Worm (Caenorhabditis elegans): ENCODE results near the gene rpl-2.

rpl-2 gene

ce11 chrV:20455637-20456036 lies 23.9 kb upstream of the rpl-2 start:
- TF ChIP-seq nhr-28 (tag; optimal IDR thresholded peaks at IDR 0.05), result no peak
- no peak for TF ChIP-seq unc-39 (tag; optimal IDR thresholded peaks at IDR 0.05)
- no peak for TF ChIP-seq nhr-237 (tag; optimal IDR thresholded peaks at IDR 0.05)
- TF ChIP-seq lin-32 (GFP tag; optimal IDR thresholded peaks at IDR 0.05), result no peak
- TF ChIP-seq ceh-83 (GFP tag; optimal IDR thresholded peaks at IDR 0.05), result no peak
- TF ChIP-seq sem-2 (GFP tag; optimal IDR thresholded peaks at IDR 0.05), result no peak
- peak; percentile 1 for TF ChIP-seq sptf-1 (tag; optimal IDR thresholded peaks at IDR 0.05)
- no peak for TF ChIP-seq snpc-4 (tag; optimal IDR thresholded peaks at IDR 0.05)
- no peak for TF ChIP-seq unc-62 (GFP tag; optimal IDR thresholded peaks at IDR 0.05)
- peak; percentile 83 for TF ChIP-seq drap-1 (GFP tag; optimal IDR thresholded peaks at IDR 0.05)
- TF ChIP-seq unc-120 (tag; optimal IDR thresholded peaks at IDR 0.05; ENCODE audit: poor library complexity, severe bottlenecking), result peak; percentile 5
- TF ChIP-seq lin-13 (tag; optimal IDR thresholded peaks at IDR 0.05), result peak; percentile 42
- no peak for TF ChIP-seq bed-3 (GFP tag; optimal IDR thresholded peaks at IDR 0.05)
- TF ChIP-seq lsy-2 (tag; optimal IDR thresholded peaks at IDR 0.05), result no peak
- no peak for TF ChIP-seq nhr-12 (tag; optimal IDR thresholded peaks at IDR 0.05)
- TF ChIP-seq zip-8 (tag; optimal IDR thresholded peaks at IDR 0.05), result no peak
- TF ChIP-seq nhr-76 (tag; optimal IDR thresholded peaks at IDR 0.05), result no peak
- no peak for TF ChIP-seq elt-3 (tag; optimal IDR thresholded peaks at IDR 0.05)
- TF ChIP-seq nhr-2 (tag; optimal IDR thresholded peaks at IDR 0.05), result no peak
- TF ChIP-seq flh-1 (GFP tag; optimal IDR thresholded peaks at IDR 0.05), result no peak
- no peak for TF ChIP-seq mep-1 (tag; optimal IDR thresholded peaks at IDR 0.05)
- no peak for TF ChIP-seq M03D4.4 (tag; optimal IDR thresholded peaks at IDR 0.05)
- TF ChIP-seq ces-1 (GFP tag; optimal IDR thresholded peaks at IDR 0.05), result no peak
- TF ChIP-seq blmp-1 (tag; optimal IDR thresholded peaks at IDR 0.05), result no peak

- peak; percentile 44 for TF ChIP-seq mls-2 (tag; optimal IDR thresholded peaks at IDR 0.05)
- TF ChIP-seq snpc-4 (tag; optimal IDR thresholded peaks at IDR 0.05), result no peak
- no peak for TF ChIP-seq bed-3 (GFP tag; optimal IDR thresholded peaks at IDR 0.05)
- TF ChIP-seq nhr-76 (tag; optimal IDR thresholded peaks at IDR 0.05), result no peak
- TF ChIP-seq hlh-1 (tag; optimal IDR thresholded peaks at IDR 0.05), result peak; percentile 53
- peak; percentile 30 for TF ChIP-seq sptf-1 (tag; optimal IDR thresholded peaks at IDR 0.05)
- peak; percentile 3 for TF ChIP-seq ces-1 (GFP tag; optimal IDR thresholded peaks at IDR 0.05)
- peak; percentile 40 for TF ChIP-seq cnd-1 (tag; optimal IDR thresholded peaks at IDR 0.05)
- TF ChIP-seq zip-8 (tag; optimal IDR thresholded peaks at IDR 0.05), result no peak
Measured at ce11 chrV:20457155-20457554, 22.3 kb upstream of the rpl-2 start.

ce11 chrV:20460808-20461207 lies 18.7 kb upstream of the rpl-2 start, which contains the start of gene B0250.18:
B0250.18 (minus strand) TSS chrV:20460908.
- no peak for TF ChIP-seq unc-120 (tag; optimal IDR thresholded peaks at IDR 0.05; ENCODE audit: poor library complexity, severe bottlenecking)
- TF ChIP-seq lin-32 (GFP tag; optimal IDR thresholded peaks at IDR 0.05), result no peak
- no peak for TF ChIP-seq mep-1 (tag; optimal IDR thresholded peaks at IDR 0.05)
- no peak for TF ChIP-seq blmp-1 (tag; optimal IDR thresholded peaks at IDR 0.05)
- no peak for TF ChIP-seq ceh-83 (GFP tag; optimal IDR thresholded peaks at IDR 0.05)
- TF ChIP-seq ztf-11 (tag; optimal IDR thresholded peaks at IDR 0.05), result no peak
- TF ChIP-seq pha-4 (tag; optimal IDR thresholded peaks at IDR 0.05), result no peak
- no peak for TF ChIP-seq nhr-76 (tag; optimal IDR thresholded peaks at IDR 0.05)
- TF ChIP-seq ham-2 (GFP tag; optimal IDR thresholded peaks at IDR 0.05), result no peak
- no peak for TF ChIP-seq hlh-1 (tag; optimal IDR thresholded peaks at IDR 0.05)
- no peak for TF ChIP-seq cnd-1 (tag; optimal IDR thresholded peaks at IDR 0.05)
- TF ChIP-seq snpc-4 (tag; optimal IDR thresholded peaks at IDR 0.05), result no peak
- no peak for TF ChIP-seq sem-2 (GFP tag; optimal IDR thresholded peaks at IDR 0.05)

- TF ChIP-seq ces-1 (GFP tag; optimal IDR thresholded peaks at IDR 0.05), result peak; percentile 37
- TF ChIP-seq nhr-28 (tag; optimal IDR thresholded peaks at IDR 0.05), result no peak
- peak; percentile 7 for TF ChIP-seq unc-120 (tag; optimal IDR thresholded peaks at IDR 0.05; ENCODE audit: poor library complexity, severe bottlenecking)
Measured at ce11 chrV:20464778-20465177, 14.7 kb upstream of the rpl-2 start.

- TF ChIP-seq unc-62 (GFP tag; optimal IDR thresholded peaks at IDR 0.05) (no peak), cnd-1 (tag; optimal IDR thresholded peaks at IDR 0.05) (no peak), tbx-8 (GFP tag; optimal IDR thresholded peaks at IDR 0.05) (no peak)
Measured at ce11 chrV:20470385-20470784, 9.1 kb upstream of the rpl-2 start, which contains the start of gene B0250.8. B0250.8 (minus strand) TSS chrV:20470485.
